Worm (Caenorhabditis elegans) whole organism, young adult: ENCODE data around the gene R148.3.
A peak's percentile ranks its signal among the peaks of the same experiment; 100 is the strongest.

Experiments used
- B0019.2 ChIP-seq: fragments of 200-800 bp; sonication (Bioruptor generic); conservative IDR thresholded peaks from 2 replicates; pipeline ENCODE4 v1.3.6; 2022; ENCODE audit warnings: missing genetic modification reagents, missing genetic modification characterization, missing compliant biosample characterization
- B0261.1 ChIP-seq: sonication (generic microtip); optimal IDR thresholded peaks from 2 replicates; lab custom pipeline; 2016; ENCODE audit warnings: mild to moderate bottlenecking, missing genetic modification characterization, moderate library complexity, missing compliant biosample characterization
- C17E4.6 ChIP-seq: fragments of 200-800 bp; sonication (Bioruptor generic); IDR thresholded peaks from 2 replicates; pipeline ENCODE4 v1.3.6; 2022; ENCODE audit warnings: missing genetic modification reagents, missing genetic modification characterization, missing compliant biosample characterization
- F22D6.2 ChIP-seq: sonication (generic microtip); optimal IDR thresholded peaks from 2 replicates; lab custom pipeline; 2016; ENCODE audit warnings: mild to moderate bottlenecking, missing genetic modification characterization, missing compliant biosample characterization
- F37B4.10 ChIP-seq: fragments of 200-800 bp; sonication (Bioruptor generic); IDR thresholded peaks from 2 replicates; pipeline ENCODE4 v1.3.6; 2022; ENCODE audit warnings: missing genetic modification characterization, missing compliant biosample characterization
- K12H6.12 ChIP-seq: fragments of 200-800 bp; sonication (Bioruptor generic); optimal IDR thresholded peaks from 2 replicates; lab custom pipeline; 2018; ENCODE audit warnings: mild to moderate bottlenecking, missing genetic modification characterization, missing compliant biosample characterization
- T26A5.8 ChIP-seq: sonication (generic microtip); optimal IDR thresholded peaks from 2 replicates; lab custom pipeline; 2016; ENCODE audit warnings: missing genetic modification characterization, missing compliant biosample characterization
- Y53F4B.3 ChIP-seq: fragments of 200-800 bp; sonication (Bioruptor generic); IDR thresholded peaks from 2 replicates; pipeline ENCODE4 v1.3.6; 2022; ENCODE audit warnings: missing genetic modification reagents, missing genetic modification characterization, missing compliant biosample characterization
- Y53G8AR.9 ChIP-seq: fragments of 200-800 bp; sonication (Bioruptor generic); conservative IDR thresholded peaks from 2 replicates; pipeline ENCODE4 v1.3.6; 2022; ENCODE audit warnings: missing genetic modification reagents, missing genetic modification characterization, missing compliant biosample characterization
- athp-1 ChIP-seq: sonication (generic microtip); optimal IDR thresholded peaks from 2 replicates; lab custom pipeline; 2017; ENCODE audit warnings: mild to moderate bottlenecking, missing genetic modification characterization, missing compliant biosample characterization
- attf-3 ChIP-seq: fragments of 200-800 bp; sonication (Bioruptor generic); conservative IDR thresholded peaks from 2 replicates; pipeline ENCODE4 v1.3.6; 2022; ENCODE audit warnings: missing genetic modification reagents, missing genetic modification characterization, missing compliant biosample characterization
- ceh-91 ChIP-seq: fragments of 200-800 bp; sonication (Bioruptor generic); IDR thresholded peaks from 2 replicates; pipeline ENCODE4 v1.3.6; 2022; ENCODE audit warnings: missing genetic modification reagents, missing genetic modification characterization, missing compliant biosample characterization
- efl-1 ChIP-seq: fragments of 150-350 bp; optimal IDR thresholded peaks from 2 replicates; lab custom pipeline; 2014; ENCODE audit warnings: missing biosample characterization, missing genetic modification reagents, missing genetic modification characterization
- egl-44 ChIP-seq: fragments of 200-800 bp; sonication (Bioruptor generic); IDR thresholded peaks from 2 replicates; pipeline ENCODE4 v1.3.6; 2022; ENCODE audit warnings: missing genetic modification reagents, missing genetic modification characterization, missing compliant biosample characterization
- egrh-3 ChIP-seq: fragments of 200-800 bp; sonication (Bioruptor generic); IDR thresholded peaks from 2 replicates; pipeline ENCODE4 v1.3.6; 2022; ENCODE audit warnings: missing genetic modification reagents, missing genetic modification characterization, missing compliant biosample characterization
- gei-17 ChIP-seq: fragments of 200-800 bp; sonication (Bioruptor generic); optimal IDR thresholded peaks from 2 replicates; lab custom pipeline; 2018; ENCODE audit warnings: mild to moderate bottlenecking, missing genetic modification characterization, missing compliant biosample characterization
- him-1 ChIP-seq: sonication (generic microtip); optimal IDR thresholded peaks from 2 replicates; lab custom pipeline; 2016; ENCODE audit warnings: missing genotype, missing genetic modification reagents, missing genetic modification characterization, missing compliant biosample characterization
- hmg-1.2 ChIP-seq: fragments of 200-800 bp; sonication (Bioruptor generic); IDR thresholded peaks from 2 replicates; pipeline ENCODE4 v1.3.6; 2022; ENCODE audit warnings: missing genetic modification reagents, missing genetic modification characterization, missing compliant biosample characterization
- hmg-20 ChIP-seq: fragments of 200-800 bp; sonication (Bioruptor generic); IDR thresholded peaks from 2 replicates; pipeline ENCODE4 v1.3.6; 2022; ENCODE audit warnings: missing genetic modification reagents, missing genetic modification characterization, missing compliant biosample characterization
- nfyb-1 ChIP-seq: fragments of 200-800 bp; sonication (Bioruptor generic); IDR thresholded peaks from 2 replicates; pipeline ENCODE4 v1.3.6; 2022; ENCODE audit warnings: missing genetic modification reagents, missing genetic modification characterization, missing compliant biosample characterization
- nhr-90 ChIP-seq: sonication (generic microtip); optimal IDR thresholded peaks from 2 replicates; lab custom pipeline; 2016; ENCODE audit warnings: missing genotype, mild to moderate bottlenecking, missing genetic modification characterization, missing compliant biosample characterization
- pbrm-1 ChIP-seq: fragments of 200-800 bp; sonication (Bioruptor generic); IDR thresholded peaks from 2 replicates; pipeline ENCODE4 v1.3.6; 2022; ENCODE audit warnings: missing genetic modification reagents, missing genetic modification characterization, missing compliant biosample characterization
- pha-4 ChIP-seq: fragments of 150-350 bp; sonication (generic microtip); optimal IDR thresholded peaks from 2 replicates; lab custom pipeline; 2014; ENCODE audit warnings: missing biosample characterization, missing genetic modification reagents, missing genetic modification characterization
- snpc-1.3 ChIP-seq: sonication (generic microtip); optimal IDR thresholded peaks from 2 replicates; lab custom pipeline; 2017; ENCODE audit warnings: missing genetic modification characterization, mild to moderate bottlenecking, missing compliant biosample characterization, antibody characterized with exemption, moderate library complexity, missing genotype, missing genetic modification reagents; ENCODE audit not compliant: insufficient read depth
- snpc-3.4 ChIP-seq: sonication (generic microtip); optimal IDR thresholded peaks from 2 replicates; lab custom pipeline; 2017; ENCODE audit warnings: missing genetic modification characterization, mild to moderate bottlenecking, missing compliant biosample characterization, antibody characterized with exemption, moderate library complexity, missing genotype, missing genetic modification reagents
- sptf-2 ChIP-seq: fragments of 200-800 bp; sonication (Bioruptor generic); optimal IDR thresholded peaks from 2 replicates; lab custom pipeline; 2018; ENCODE audit warnings: mild to moderate bottlenecking, missing genetic modification characterization, missing compliant biosample characterization
- tbp1 ChIP-seq: fragments of 200-800 bp; sonication (Bioruptor generic); optimal IDR thresholded peaks from 2 replicates; lab custom pipeline; 2018; ENCODE audit warnings: mild to moderate bottlenecking, missing genetic modification characterization, missing compliant biosample characterization
- zfh-2 ChIP-seq: fragments of 200-800 bp; sonication (Bioruptor generic); conservative IDR thresholded peaks from 2 replicates; pipeline ENCODE4 v1.3.6; 2022; ENCODE audit warnings: missing genetic modification reagents, missing genetic modification characterization, missing compliant biosample characterization
- ztf-18 ChIP-seq: sonication (generic microtip); optimal IDR thresholded peaks from 2 replicates; lab custom pipeline; 2016; ENCODE audit warnings: missing genotype, mild to moderate bottlenecking, missing genetic modification characterization, missing compliant biosample characterization
- ztf-25 ChIP-seq: fragments of 200-800 bp; sonication (Bioruptor generic); IDR thresholded peaks from 2 replicates; pipeline ENCODE4 v1.3.6; 2022; ENCODE audit warnings: missing genetic modification reagents, missing genetic modification characterization, missing compliant biosample characterization

Gene R148.3

ce11 chrIII:3220287-3220686 is 45.2 kb downstream of the R148.3 start:
- TF ChIP-seq hmg-1.2 (peak; percentile 73), Y53G8AR.9 (GFP tag; lab: Robert Waterston, UW) (no peak), pbrm-1 (0 out of 2 replicates have a peak, but pooled peaks have one; percentile 14), snpc-1.3 (tag; lab: Kevin White, UChicago) (no peak), snpc-3.4 (tag; lab: Kevin White, UChicago) (no peak), F22D6.2 (tag; lab: Kevin White, UChicago) (no peak), egl-44 (no peak), egrh-3 (GFP tag; lab: Robert Waterston, UW) (no peak), zfh-2 (no peak; the same call in 1 of the 2 replicates), nfyb-1 (GFP tag; lab: Robert Waterston, UW) (0 out of 2 replicates have a peak, but pooled peaks have one; percentile 16), K12H6.12 (peak; percentile 19), sptf-2 (GFP tag; lab: Kevin White, UChicago) (no peak), B0019.2 (no peak), attf-3 (GFP tag; lab: Robert Waterston, UW) (no peak)

- TF ChIP-seq him-1 (tag; lab: Kevin White, UChicago) = no peak
- no peak for TF ChIP-seq Y53F4B.3 (GFP tag; lab: Robert Waterston, UW)
- TF ChIP-seq B0261.1 = no peak
- TF ChIP-seq athp-1 = no peak
- no peak for TF ChIP-seq nhr-90 (tag; lab: Kevin White, UChicago)
- no peak for TF ChIP-seq tbp1 (GFP tag; lab: Kevin White, UChicago)
- 0 out of 2 replicates have a peak, but pooled peaks have one; percentile 17 for TF ChIP-seq egrh-3 (GFP tag; lab: Robert Waterston, UW)
- no peak for TF ChIP-seq ceh-91 (GFP tag; lab: Robert Waterston, UW)
- no peak for TF ChIP-seq C17E4.6 (GFP tag; lab: Robert Waterston, UW)
- TF ChIP-seq hmg-20 (GFP tag; lab: Robert Waterston, UW) = no peak
- TF ChIP-seq F37B4.10 (GFP tag; lab: Robert Waterston, UW) = no peak
- TF ChIP-seq hmg-1.2 = peak; percentile 78
- TF ChIP-seq pha-4 = no peak
- no peak for TF ChIP-seq T26A5.8 (tag; lab: Kevin White, UChicago)
- no peak for TF ChIP-seq snpc-1.3 (tag; lab: Kevin White, UChicago)
- no peak for TF ChIP-seq gei-17
Observed at ce11 chrIII:3222707-3223106, 47.6 kb downstream of the R148.3 start.

ce11 chrIII:3224102-3224501 is 49.0 kb downstream of the R148.3 start:
- TF ChIP-seq efl-1 (GFP tag; lab: Kevin White, UChicago) (no peak), Y53G8AR.9 (GFP tag; lab: Robert Waterston, UW) (no peak), ztf-18 (tag; lab: Kevin White, UChicago) (no peak)

- peak; percentile 74 for TF ChIP-seq zfh-2
- no peak for TF ChIP-seq ztf-25 (GFP tag; lab: Robert Waterston, UW)
- TF ChIP-seq egrh-3 (GFP tag; lab: Robert Waterston, UW) = peak; percentile 19; the same call in 1 of the 2 replicates
Observed at ce11 chrIII:3232650-3233152, 57.6 kb downstream of the R148.3 start, which contains the start of gene Y53G8AL.1. Y53G8AL.1 (plus strand) TSS chrIII:3233102.
